Fruit fly (Drosophila melanogaster) whole organism, wandering third instar larva: ENCODE results near the gene CG15803.
A peak's percentile ranks its signal among the peaks of the same experiment; 100 is the strongest.

ENCODE experiments used
- Rel ChIP-seq, 2 experiments: fragments of 200-800 bp; sonication (Bioruptor generic) in 1 of 2; optimal IDR thresholded peaks; 2 replicates in 1 of 2; 3 replicates in 1 of 2; lab custom pipeline; 2016 to 2019; ENCODE audit warnings: mild to moderate bottlenecking in 2 of 2, missing biosample characterization in 2 of 2, missing genetic modification characterization in 2 of 2, moderate library complexity in 1 of 2
- Sp1 ChIP-seq: fragments of 200-800 bp; sonication (Bioruptor generic); optimal IDR thresholded peaks from 3 replicates; lab custom pipeline; 2019; ENCODE audit warnings: missing biosample characterization, mild to moderate bottlenecking, missing genetic modification characterization, moderate library complexity

DNA sequence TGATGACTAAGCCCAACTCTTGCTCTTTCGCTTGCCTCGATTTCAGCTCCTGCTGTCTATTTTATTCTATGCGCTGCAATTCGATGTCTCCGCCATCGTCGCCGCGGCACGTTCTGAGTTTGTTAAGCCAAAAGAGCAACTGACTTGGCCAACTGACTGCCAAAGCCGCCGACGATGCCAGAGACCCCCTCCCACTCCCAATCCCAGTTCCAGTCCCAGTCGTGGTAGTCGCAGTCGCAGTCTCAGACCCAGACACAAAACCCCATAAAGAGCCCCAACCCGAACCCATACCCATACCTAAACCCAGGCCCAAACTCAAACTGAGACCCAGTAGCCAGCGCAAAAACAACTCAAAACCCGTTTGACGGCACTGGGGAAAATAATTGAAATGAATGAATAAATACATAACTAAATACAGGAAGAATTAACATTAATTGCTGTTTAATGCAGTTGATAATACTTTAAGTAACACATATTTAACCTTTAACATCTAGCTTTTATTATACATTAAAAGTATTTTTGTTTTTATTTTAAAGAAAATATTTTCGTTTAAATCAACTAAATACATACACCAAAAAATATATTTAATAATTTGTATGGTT lies 49.7 kb downstream of the CG15803 start:
- TF ChIP-seq Rel (GFP tag; optimal IDR thresholded peaks at IDR 0.05; lab: Kevin White, UChicago): no peak
- TF ChIP-seq Rel (tag; optimal IDR thresholded peaks at IDR 0.05; lab: Kevin White, UChicago): peak; percentile 24
- no peak for TF ChIP-seq Sp1 (GFP tag; lab: Kevin White, UChicago)
